Worm (Caenorhabditis elegans): ENCODE measurements around the gene C35D10.7.
A peak's percentile ranks its signal among the peaks of the same experiment; 100 is the strongest.

C35D10.7 gene

ce11 chrIII:4878281-4878680 lies 22.3 kb downstream of the C35D10.7 start, which contains the start of the genes tost-1 and arx-6:
TSS of gene tost-1 (minus strand) at chrIII:4878311.
TSS of gene arx-6 (plus strand) at chrIII:4878658.
- TF ChIP-seq dpl-1 (GFP tag; optimal IDR thresholded peaks at IDR 0.05) (peak; percentile 84), daf-16 (GFP tag; optimal IDR thresholded peaks at IDR 0.05) (no peak), daf-16 (tag; optimal IDR thresholded peaks at IDR 0.05) (no peak), dmd-6 (GFP tag; IDR thresholded peaks at IDR 0.05) (no peak), mes-2 (tag; optimal IDR thresholded peaks at IDR 0.05; ENCODE audit: poor library complexity, severe bottlenecking) (peak; percentile 81), lsy-2 (tag; optimal IDR thresholded peaks at IDR 0.05) (peak in 1 of 2 experiments; percentile 69), F37D6.2 (tag; optimal IDR thresholded peaks at IDR 0.05) (no peak), snpc-1.2 (GFP tag; IDR thresholded peaks at IDR 0.05) (no peak), F10B5.3 (tag; optimal IDR thresholded peaks at IDR 0.05) (no peak), lin-38 (GFP tag; IDR thresholded peaks at IDR 0.05) (peak; percentile 93), mep-1 (tag; optimal IDR thresholded peaks at IDR 0.05) (no peak), R02D3.7 (tag; optimal IDR thresholded peaks at IDR 0.05) (no peak), nhr-11 (tag; optimal IDR thresholded peaks at IDR 0.05) (no peak), zfp-2 (tag; optimal IDR thresholded peaks at IDR 0.05) (no peak), fkh-10 (GFP tag; optimal IDR thresholded peaks at IDR 0.05) (peak; percentile 19)

ce11 chrIII:4879445-4879844 lies 23.5 kb downstream of the C35D10.7 start, which contains the start of gene C35D10.1:
TSS of gene C35D10.1 (plus strand) at chrIII:4879745.
- no peak for TF ChIP-seq hif-1 (tag; optimal IDR thresholded peaks at IDR 0.05)
- no peak for TF ChIP-seq tra-1 (GFP tag; IDR thresholded peaks at IDR 0.05)
- no peak for TF ChIP-seq fos-1 (tag; optimal IDR thresholded peaks at IDR 0.05)
- peak; percentile 38 for TF ChIP-seq ceh-28 (tag; optimal IDR thresholded peaks at IDR 0.05)
- peak; percentile 62 for TF ChIP-seq lin-38 (GFP tag; IDR thresholded peaks at IDR 0.05)
- TF ChIP-seq F10B5.3 (tag; optimal IDR thresholded peaks at IDR 0.05) = no peak
- TF ChIP-seq ztf-7 (tag; optimal IDR thresholded peaks at IDR 0.05) = no peak

ce11 chrIII:4881955-4882354 lies 26.0 kb downstream of the C35D10.7 start:
- TF ChIP-seq madf-5 (GFP tag; IDR thresholded peaks at IDR 0.05) (no peak), egl-27 (tag; optimal IDR thresholded peaks at IDR 0.05) (no peak), nhr-48 (tag; optimal IDR thresholded peaks at IDR 0.05) (no peak), aly-2 (tag; optimal IDR thresholded peaks at IDR 0.05) (no peak), nhr-11 (tag; optimal IDR thresholded peaks at IDR 0.05) (no peak), nhr-76 (tag; optimal IDR thresholded peaks at IDR 0.05) (no peak), T20F7.1 (GFP tag; optimal IDR thresholded peaks at IDR 0.05) (no peak), daf-19 (GFP tag; conservative IDR thresholded peaks at IDR 0.05) (no peak), skn-1 (tag; optimal IDR thresholded peaks at IDR 0.05) (no peak), zag-1 (tag; optimal IDR thresholded peaks at IDR 0.05) (no peak), egl-43 (GFP tag; IDR thresholded peaks at IDR 0.05) (no peak), F10B5.3 (tag; optimal IDR thresholded peaks at IDR 0.05) (no peak), lin-15B (tag; optimal IDR thresholded peaks at IDR 0.05) (no peak), nhr-6 (tag; optimal IDR thresholded peaks at IDR 0.05) (no peak), nhr-77 (tag; optimal IDR thresholded peaks at IDR 0.05) (no peak), dpl-1 (GFP tag; optimal IDR thresholded peaks at IDR 0.05) (no peak), hlh-11 (tag; optimal IDR thresholded peaks at IDR 0.05) (peak; percentile 12), saeg-2 (GFP tag; IDR thresholded peaks at IDR 0.05) (no peak), daf-16 (GFP tag; optimal IDR thresholded peaks at IDR 0.05) (no peak), daf-16 (tag; optimal IDR thresholded peaks at IDR 0.05) (peak; percentile 22), spr-3 (GFP tag; optimal IDR thresholded peaks at IDR 0.05) (no peak), D1046.2 (GFP tag; IDR thresholded peaks at IDR 0.05) (no peak), nhr-28 (tag; optimal IDR thresholded peaks at IDR 0.05) (peak; percentile 11), ama-1 (optimal IDR thresholded peaks at IDR 0.05) (no peak), fkh-10 (GFP tag; optimal IDR thresholded peaks at IDR 0.05) (no peak), dmd-6 (GFP tag; IDR thresholded peaks at IDR 0.05) (0 out of 2 replicates have a peak, but pooled peaks have one; percentile 17), pqm-1 (tag; optimal IDR thresholded peaks at IDR 0.05) (peak; percentile 38), nhr-237 (tag; optimal IDR thresholded peaks at IDR 0.05) (no peak), lin-29 (GFP tag; IDR thresholded peaks at IDR 0.05) (no peak), nhr-102 (tag; optimal IDR thresholded peaks at IDR 0.05) (no peak), hlh-30 (tag; optimal IDR thresholded peaks at IDR 0.05; ENCODE audit: insufficient read depth) (no peak), lin-38 (GFP tag; IDR thresholded peaks at IDR 0.05) (no peak), ceh-28 (tag; optimal IDR thresholded peaks at IDR 0.05) (no peak), lim-7 (GFP tag; IDR thresholded peaks at IDR 0.05) (no peak), hmg-1.1 (GFP tag; IDR thresholded peaks at IDR 0.05) (no peak), daf-8 (GFP tag; IDR thresholded peaks at IDR 0.05) (no peak), Y48G9A.11 (GFP tag; IDR thresholded peaks at IDR 0.05) (no peak)

All from whole organism, L4 larva.